Worm (Caenorhabditis elegans): ENCODE measurements around the gene frpr-9.
A peak's percentile ranks its signal among the peaks of the same experiment; 100 is the strongest.

The frpr-9 gene

ce11 chrV:11010768-11011167 is 18.9 kb downstream of the frpr-9 start (continued):
- TF ChIP-seq fkh-4 (tag; optimal IDR thresholded peaks at IDR 0.05; ENCODE audit: borderline replicate concordance) (no peak), elt-3 (tag; optimal IDR thresholded peaks at IDR 0.05) (no peak), irx-1 (tag; optimal IDR thresholded peaks at IDR 0.05) (no peak), skn-1 (tag; optimal IDR thresholded peaks at IDR 0.05) (no peak), aly-2 (tag; optimal IDR thresholded peaks at IDR 0.05) (no peak)

ce11 chrV:11011807-11012206 is 19.9 kb downstream of the frpr-9 start:
- no peak for TF ChIP-seq efl-1 (optimal IDR thresholded peaks at IDR 0.05)
- peak in 1 of 2 experiments; percentile 90 for TF ChIP-seq efl-1 (GFP tag; optimal IDR thresholded peaks at IDR 0.05 in 1 of 2)
- no peak for TF ChIP-seq hlh-4 (tag; optimal IDR thresholded peaks at IDR 0.05)
- no peak for TF ChIP-seq unc-130 (tag; optimal IDR thresholded peaks at IDR 0.05)
- no peak for TF ChIP-seq irx-1 (tag; optimal IDR thresholded peaks at IDR 0.05)

- peak; percentile 35 for TF ChIP-seq nhr-71 (tag; optimal IDR thresholded peaks at IDR 0.05)
- TF ChIP-seq efl-1 (optimal IDR thresholded peaks at IDR 0.05) = no peak
- TF ChIP-seq efl-1 (GFP tag; optimal IDR thresholded peaks at IDR 0.05 in 1 of 2) = peak in 1 of 2 experiments; percentile 24
- TF ChIP-seq nhr-47 (tag; optimal IDR thresholded peaks at IDR 0.05) = peak; percentile 38
- TF ChIP-seq blmp-1 (tag; optimal IDR thresholded peaks at IDR 0.05) = no peak
- TF ChIP-seq lin-14 (GFP tag; optimal IDR thresholded peaks at IDR 0.05) = no peak
- peak; percentile 14 for TF ChIP-seq nhr-20 (tag; optimal IDR thresholded peaks at IDR 0.05)
- TF ChIP-seq nhr-85 (tag) = peak; percentile 68
- peak; percentile 30 for TF ChIP-seq fkh-8 (tag; optimal IDR thresholded peaks at IDR 0.05)
These were observed 20.5 kb downstream of the frpr-9 start, which contains the start of gene C13G3.1 for ce11 chrV:11012419-11012818. C13G3.1 (minus strand) TSS chrV:11012465.

ce11 chrV:11013179-11013578 is 21.3 kb downstream of the frpr-9 start:
- TF ChIP-seq nhr-90 (tag; optimal IDR thresholded peaks at IDR 0.05; ENCODE audit: poor library complexity) (no peak), Y116A8C.19 (tag; optimal IDR thresholded peaks at IDR 0.05; ENCODE audit: borderline replicate concordance) (no peak), skn-1 (tag; optimal IDR thresholded peaks at IDR 0.05) (no peak), egl-27 (tag; optimal IDR thresholded peaks at IDR 0.05) (no peak), irx-1 (tag; optimal IDR thresholded peaks at IDR 0.05) (no peak), nhr-84 (tag; optimal IDR thresholded peaks at IDR 0.05) (no peak), sox-4 (tag; optimal IDR thresholded peaks at IDR 0.05) (no peak), nhr-20 (tag; optimal IDR thresholded peaks at IDR 0.05) (no peak), ceh-82 (tag; optimal IDR thresholded peaks at IDR 0.05) (no peak), hpl-2 (GFP tag; optimal IDR thresholded peaks at IDR 0.05) (no peak), lin-39 (tag; optimal IDR thresholded peaks at IDR 0.05) (no peak), snu-23 (GFP tag; optimal IDR thresholded peaks at IDR 0.05) (no peak)

ce11 chrV:11014758-11015157 is 22.9 kb downstream of the frpr-9 start:
- TF ChIP-seq pqm-1 (tag; optimal IDR thresholded peaks at IDR 0.05) (no peak), dpl-1 (GFP tag; optimal IDR thresholded peaks at IDR 0.05) (no peak), nhr-47 (tag; optimal IDR thresholded peaks at IDR 0.05) (peak; percentile 4), hlh-17 (GFP tag; optimal IDR thresholded peaks at IDR 0.05; ENCODE audit: borderline replicate concordance) (no peak), nhr-20 (tag; optimal IDR thresholded peaks at IDR 0.05) (no peak), egl-27 (tag; optimal IDR thresholded peaks at IDR 0.05) (no peak), fkh-8 (tag; optimal IDR thresholded peaks at IDR 0.05) (no peak), lir-3 (tag; optimal IDR thresholded peaks at IDR 0.05; ENCODE audit: poor library complexity) (no peak), lin-35 (GFP tag; optimal IDR thresholded peaks at IDR 0.05) (no peak), lin-39 (tag; optimal IDR thresholded peaks at IDR 0.05) (no peak), hlh-4 (tag; optimal IDR thresholded peaks at IDR 0.05) (peak; percentile 91), sptf-1 (tag; optimal IDR thresholded peaks at IDR 0.05) (no peak), nhr-85 (tag) (no peak), nhr-71 (tag; optimal IDR thresholded peaks at IDR 0.05) (peak; percentile 33), isw-1 (GFP tag; IDR thresholded peaks at IDR 0.05) (no peak), ceh-63 (GFP tag; optimal IDR thresholded peaks at IDR 0.05) (no peak)

All from whole organism, L1 larva.